ENCODE assay signal across 1 fruit fly cellular context in the genomic region with DNA sequence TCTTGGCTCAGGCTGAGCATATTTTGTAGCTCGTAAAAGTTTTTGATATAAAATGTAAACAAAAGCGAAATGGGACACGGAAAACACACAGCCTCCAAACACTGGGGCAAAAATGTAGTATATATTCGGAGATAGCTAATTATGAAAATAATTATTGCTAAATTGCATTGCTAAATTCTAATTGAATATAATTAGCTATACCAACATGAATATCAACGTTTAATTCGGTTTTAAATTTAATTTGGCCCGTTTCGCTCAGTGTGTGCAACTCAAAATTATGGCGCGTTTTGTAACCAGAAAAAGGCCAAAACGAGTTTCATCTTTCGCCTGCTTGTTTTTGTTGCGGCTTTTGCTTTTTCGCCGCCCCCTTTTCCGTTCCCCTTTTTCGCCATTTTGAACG.
TF ChIP-seq lines count a peak whose summit lies in the region.

No protein-coding gene starts in this region.

TF ChIP-seq in whole organism, embryonic, 481 proteins besides CTCF, POLR2A, EP300 and RAD21 (continued from another document and continues in another):
- no peak for TF ChIP-seq pnt (GFP tag; optimal IDR thresholded peaks at IDR 0.05; lab: Kevin White, UChicago)
- TF ChIP-seq Bteb2 (GFP tag; optimal IDR thresholded peaks at IDR 0.05; lab: Kevin White, UChicago): no peak
- TF ChIP-seq lab (GFP tag; optimal IDR thresholded peaks at IDR 0.05; lab: Kevin White, UChicago): peak; percentile 69
- TF ChIP-seq Lim3 (GFP tag; IDR thresholded peaks at IDR 0.05; lab: Robert Waterston, UW): no peak
- TF ChIP-seq Atf6 (GFP tag; IDR thresholded peaks at IDR 0.05; lab: Robert Waterston, UW): peak; percentile 49; the same call in 1 of the 2 replicates
- TF ChIP-seq gcm2 (GFP tag; optimal IDR thresholded peaks at IDR 0.05; lab: Kevin White, UChicago): no peak
- no peak for TF ChIP-seq ssp (GFP tag; IDR thresholded peaks at IDR 0.05; lab: Robert Waterston, UW)
- peak; percentile 25 for TF ChIP-seq CG13296 (GFP tag; optimal IDR thresholded peaks at IDR 0.05; lab: Kevin White, UChicago)
- TF ChIP-seq Gug (GFP tag; IDR thresholded peaks at IDR 0.05; lab: Robert Waterston, UW): no peak
- TF ChIP-seq kay (GFP tag; optimal IDR thresholded peaks at IDR 0.05; lab: Kevin White, UChicago): no peak
- TF ChIP-seq odd (GFP tag; optimal IDR thresholded peaks at IDR 0.05; lab: Kevin White, UChicago): no peak
- no peak for TF ChIP-seq CG11247 (GFP tag; IDR thresholded peaks at IDR 0.05; lab: Robert Waterston, UW)
- TF ChIP-seq gcm (GFP tag; optimal IDR thresholded peaks at IDR 0.05; lab: Kevin White, UChicago): no peak
- TF ChIP-seq Nf-YB (GFP tag; optimal IDR thresholded peaks at IDR 0.05; lab: Kevin White, UChicago): no peak
- TF ChIP-seq gem (tag; optimal IDR thresholded peaks at IDR 0.05; lab: Kevin White, UChicago): peak; percentile 54
- TF ChIP-seq pita (GFP tag; optimal IDR thresholded peaks at IDR 0.05; lab: Kevin White, UChicago): no peak
- TF ChIP-seq jing (GFP tag; optimal IDR thresholded peaks at IDR 0.05; lab: Kevin White, UChicago): no peak
- TF ChIP-seq CG10274 (GFP tag; optimal IDR thresholded peaks at IDR 0.05; lab: Kevin White, UChicago): no peak
- TF ChIP-seq CG3838 (GFP tag; optimal IDR thresholded peaks at IDR 0.05; lab: Kevin White, UChicago): no peak
- TF ChIP-seq Rx (GFP tag; IDR thresholded peaks at IDR 0.05; lab: Robert Waterston, UW): no peak
- no peak for TF ChIP-seq CG5180 (GFP tag; optimal IDR thresholded peaks at IDR 0.05; lab: Kevin White, UChicago)
- TF ChIP-seq D (optimal IDR thresholded peaks at IDR 0.05; lab: Kevin White, UChicago): no peak
- TF ChIP-seq D (GFP tag; optimal IDR thresholded peaks at IDR 0.05; lab: Kevin White, UChicago): no peak
- 0 out of 2 replicates have a peak, but pooled peaks have one; percentile 16 for TF ChIP-seq CG3847 (GFP tag; IDR thresholded peaks at IDR 0.05; lab: Robert Waterston, UW)
- TF ChIP-seq cwo (GFP tag; optimal IDR thresholded peaks at IDR 0.05; lab: Kevin White, UChicago): peak; percentile 31
- no peak for TF ChIP-seq toy (GFP tag; IDR thresholded peaks at IDR 0.05; lab: Robert Waterston, UW)
- peak; percentile 40 for TF ChIP-seq scrt (GFP tag; optimal IDR thresholded peaks at IDR 0.05; lab: Kevin White, UChicago)
- no peak for TF ChIP-seq NFAT (GFP tag; IDR thresholded peaks at IDR 0.05; lab: Robert Waterston, UW)
- TF ChIP-seq CG4424 (GFP tag; optimal IDR thresholded peaks at IDR 0.05; lab: Kevin White, UChicago): peak; percentile 10
- peak; percentile 74 for TF ChIP-seq sens (GFP tag; lab: Kevin White, UChicago)
- TF ChIP-seq Dip2 (GFP tag; IDR thresholded peaks at IDR 0.05; lab: Robert Waterston, UW): no peak
- no peak for TF ChIP-seq az2 (GFP tag; optimal IDR thresholded peaks at IDR 0.05; lab: Kevin White, UChicago)
- no peak for TF ChIP-seq CG7745 (tag; optimal IDR thresholded peaks at IDR 0.05; lab: Kevin White, UChicago)
- no peak for TF ChIP-seq fu2 (GFP tag; optimal IDR thresholded peaks at IDR 0.05; lab: Kevin White, UChicago)
- no peak for TF ChIP-seq MBD-R2 (GFP tag; IDR thresholded peaks at IDR 0.05; lab: Robert Waterston, UW)
- TF ChIP-seq B-H1 (GFP tag; IDR thresholded peaks at IDR 0.05; lab: Robert Waterston, UW): no peak
- peak; percentile 52 for TF ChIP-seq CG11504 (tag; optimal IDR thresholded peaks at IDR 0.05; lab: Kevin White, UChicago)
- TF ChIP-seq CG2678 (tag; optimal IDR thresholded peaks at IDR 0.05; lab: Kevin White, UChicago): peak; percentile 61
- TF ChIP-seq yki (optimal IDR thresholded peaks at IDR 0.05; lab: Kevin White, UChicago): no peak
- no peak for TF ChIP-seq CG13775 (GFP tag; optimal IDR thresholded peaks at IDR 0.05; lab: Kevin White, UChicago)
- TF ChIP-seq ind (GFP tag; optimal IDR thresholded peaks at IDR 0.05; lab: Kevin White, UChicago): peak; percentile 17
- TF ChIP-seq ERR (GFP tag; optimal IDR thresholded peaks at IDR 0.05; lab: Kevin White, UChicago): no peak
- TF ChIP-seq CG9215 (GFP tag; IDR thresholded peaks at IDR 0.05; lab: Robert Waterston, UW): no peak
- TF ChIP-seq CG12391 (tag; optimal IDR thresholded peaks at IDR 0.05; lab: Kevin White, UChicago): no peak
- TF ChIP-seq tx (GFP tag; optimal IDR thresholded peaks at IDR 0.05; lab: Kevin White, UChicago): no peak
- TF ChIP-seq ATbp (GFP tag; optimal IDR thresholded peaks at IDR 0.05; lab: Kevin White, UChicago): no peak
- no peak for TF ChIP-seq Sox100B (GFP tag; optimal IDR thresholded peaks at IDR 0.05; lab: Kevin White, UChicago)
- no peak for TF ChIP-seq CG33557 (GFP tag; optimal IDR thresholded peaks at IDR 0.05; lab: Kevin White, UChicago)
- TF ChIP-seq vnd (GFP tag; IDR thresholded peaks at IDR 0.05; lab: Robert Waterston, UW; ENCODE audit: partially characterized antibody): no peak
- TF ChIP-seq CG34224 (GFP tag; IDR thresholded peaks at IDR 0.05; lab: Robert Waterston, UW; ENCODE audit: partially characterized antibody): no peak
- no peak for TF ChIP-seq CG17612 (GFP tag; IDR thresholded peaks at IDR 0.05; lab: Robert Waterston, UW)
- 0 out of 3 replicates have a peak, but pooled peaks have one; percentile 52 for TF ChIP-seq Dbx (GFP tag; IDR thresholded peaks at IDR 0.05; lab: Robert Waterston, UW)
- TF ChIP-seq CG14441 (GFP tag; IDR thresholded peaks at IDR 0.05; lab: Robert Waterston, UW): 0 out of 2 replicates have a peak, but pooled peaks have one; percentile 10
- no peak for TF ChIP-seq HLHmδ (GFP tag; optimal IDR thresholded peaks at IDR 0.05; lab: Kevin White, UChicago)
- peak; percentile 66 for TF ChIP-seq abd-A (tag; optimal IDR thresholded peaks at IDR 0.05; lab: Kevin White, UChicago)
- TF ChIP-seq Oli (tag; optimal IDR thresholded peaks at IDR 0.05; lab: Kevin White, UChicago): peak; percentile 10
- no peak for TF ChIP-seq MTF-1 (GFP tag; optimal IDR thresholded peaks at IDR 0.05; lab: Kevin White, UChicago; ENCODE audit: borderline replicate concordance)
- TF ChIP-seq CG12769 (tag; optimal IDR thresholded peaks at IDR 0.05; lab: Kevin White, UChicago): peak; percentile 47
- TF ChIP-seq CG8388 (GFP tag; optimal IDR thresholded peaks at IDR 0.05; lab: Kevin White, UChicago): no peak
- no peak for TF ChIP-seq croc (GFP tag; conservative IDR thresholded peaks at IDR 0.05; lab: Robert Waterston, UW)
- TF ChIP-seq mirr (GFP tag; optimal IDR thresholded peaks at IDR 0.05; lab: Kevin White, UChicago): no peak
- TF ChIP-seq Asciz (GFP tag; optimal IDR thresholded peaks at IDR 0.05; lab: Kevin White, UChicago): no peak
- TF ChIP-seq CG7963 (GFP tag; IDR thresholded peaks at IDR 0.05; lab: Robert Waterston, UW; ENCODE audit: partially characterized antibody): no peak
- TF ChIP-seq gfzf (GFP tag; optimal IDR thresholded peaks at IDR 0.05; lab: Kevin White, UChicago): no peak
- no peak for TF ChIP-seq CG15479 (GFP tag; optimal IDR thresholded peaks at IDR 0.05; lab: Kevin White, UChicago)
- peak; percentile 19 for TF ChIP-seq CG17359 (tag; optimal IDR thresholded peaks at IDR 0.05; lab: Kevin White, UChicago)
- TF ChIP-seq Nf-YC (tag; optimal IDR thresholded peaks at IDR 0.05; lab: Kevin White, UChicago): no peak
- no peak for TF ChIP-seq gsb-n (tag; optimal IDR thresholded peaks at IDR 0.05; lab: Kevin White, UChicago)
- TF ChIP-seq ken (GFP tag; IDR thresholded peaks at IDR 0.05; lab: Robert Waterston, UW): no peak
- TF ChIP-seq Hey (tag; optimal IDR thresholded peaks at IDR 0.05; lab: Kevin White, UChicago): no peak
- no peak for TF ChIP-seq maf-S (GFP tag; optimal IDR thresholded peaks at IDR 0.05; lab: Kevin White, UChicago)
- TF ChIP-seq crp (GFP tag; optimal IDR thresholded peaks at IDR 0.05; lab: Kevin White, UChicago): no peak
- no peak for TF ChIP-seq CG5953 (GFP tag; IDR thresholded peaks at IDR 0.05; lab: Robert Waterston, UW)
- no peak for TF ChIP-seq NK7.1 (GFP tag; optimal IDR thresholded peaks at IDR 0.05; lab: Kevin White, UChicago)
- TF ChIP-seq Ravus (GFP tag; IDR thresholded peaks at IDR 0.05; lab: Robert Waterston, UW): no peak
- no peak for TF ChIP-seq Awh (GFP tag; IDR thresholded peaks at IDR 0.05; lab: Robert Waterston, UW)
- peak; percentile 18 for TF ChIP-seq HmgZ (tag; optimal IDR thresholded peaks at IDR 0.05; lab: Kevin White, UChicago)
- TF ChIP-seq CG18764 (GFP tag; optimal IDR thresholded peaks at IDR 0.05; lab: Kevin White, UChicago): no peak
- peak; percentile 58 for TF ChIP-seq Meics (GFP tag; optimal IDR thresholded peaks at IDR 0.05; lab: Kevin White, UChicago)
- TF ChIP-seq slbo (GFP tag; IDR thresholded peaks at IDR 0.05; lab: Robert Waterston, UW): peak; percentile 60
- peak; percentile 36; the same call in 1 of the 2 replicates for TF ChIP-seq Ada2b (GFP tag; IDR thresholded peaks at IDR 0.05; lab: Robert Waterston, UW)
- no peak for TF ChIP-seq CG1529 (GFP tag; optimal IDR thresholded peaks at IDR 0.05; lab: Kevin White, UChicago)
- no peak for TF ChIP-seq nmo (GFP tag; optimal IDR thresholded peaks at IDR 0.05; lab: Kevin White, UChicago)
- peak; percentile 27 for TF ChIP-seq lilli (GFP tag; optimal IDR thresholded peaks at IDR 0.05; lab: Kevin White, UChicago)
- no peak for TF ChIP-seq Tbp (GFP tag; optimal IDR thresholded peaks at IDR 0.05; lab: Kevin White, UChicago)
- TF ChIP-seq Fer3 (tag; optimal IDR thresholded peaks at IDR 0.05; lab: Kevin White, UChicago): peak; percentile 43
- TF ChIP-seq B-H2 (GFP tag; optimal IDR thresholded peaks at IDR 0.05; lab: Kevin White, UChicago): no peak
- peak; percentile 15 for TF ChIP-seq slou (GFP tag; optimal IDR thresholded peaks at IDR 0.05; lab: Kevin White, UChicago)
- no peak for TF ChIP-seq sob (GFP tag; IDR thresholded peaks at IDR 0.05; lab: Robert Waterston, UW)
- TF ChIP-seq CG32772 (GFP tag; IDR thresholded peaks at IDR 0.05; lab: Robert Waterston, UW): 0 out of 2 replicates have a peak, but pooled peaks have one; percentile 8
- TF ChIP-seq Dp (GFP tag; optimal IDR thresholded peaks at IDR 0.05; lab: Kevin White, UChicago): no peak
- TF ChIP-seq zfh2 (GFP tag; optimal IDR thresholded peaks at IDR 0.05; lab: Kevin White, UChicago): peak; percentile 14
- TF ChIP-seq PHDP (tag; optimal IDR thresholded peaks at IDR 0.05; lab: Kevin White, UChicago): peak; percentile 47
- TF ChIP-seq her (GFP tag; optimal IDR thresholded peaks at IDR 0.05; lab: Kevin White, UChicago): no peak
- no peak for TF ChIP-seq cato (GFP tag; optimal IDR thresholded peaks at IDR 0.05; lab: Kevin White, UChicago; ENCODE audit: borderline replicate concordance)
- peak; percentile 3 for TF ChIP-seq CG17385 (GFP tag; optimal IDR thresholded peaks at IDR 0.05; lab: Kevin White, UChicago)
- TF ChIP-seq slp2 (GFP tag; optimal IDR thresholded peaks at IDR 0.05; lab: Kevin White, UChicago): no peak
- no peak for TF ChIP-seq otp (GFP tag; IDR thresholded peaks at IDR 0.05; lab: Robert Waterston, UW)
- no peak for TF ChIP-seq Scr (GFP tag; IDR thresholded peaks at IDR 0.05; lab: Robert Waterston, UW; ENCODE audit: partially characterized antibody)
- TF ChIP-seq CG6813 (GFP tag; optimal IDR thresholded peaks at IDR 0.05; lab: Kevin White, UChicago): peak; percentile 24
- peak; percentile 12 for TF ChIP-seq org-1 (GFP tag; optimal IDR thresholded peaks at IDR 0.05; lab: Kevin White, UChicago)
- no peak for TF ChIP-seq CG14710 (tag; optimal IDR thresholded peaks at IDR 0.05; lab: Kevin White, UChicago)
- TF ChIP-seq Fer2 (tag; optimal IDR thresholded peaks at IDR 0.05; lab: Kevin White, UChicago): no peak
- no peak; the same call in 1 of the 2 replicates for TF ChIP-seq CG10366 (GFP tag; IDR thresholded peaks at IDR 0.05; lab: Robert Waterston, UW)
- no peak for TF ChIP-seq Mrtf (GFP tag; IDR thresholded peaks at IDR 0.05; lab: Robert Waterston, UW)
- TF ChIP-seq CG14965 (GFP tag; optimal IDR thresholded peaks at IDR 0.05; lab: Kevin White, UChicago; ENCODE audit: borderline replicate concordance): no peak
- no peak for TF ChIP-seq zfh1 (GFP tag; IDR thresholded peaks at IDR 0.05; lab: Robert Waterston, UW)
- no peak for TF ChIP-seq CG10147 (GFP tag; optimal IDR thresholded peaks at IDR 0.05; lab: Kevin White, UChicago)
- no peak for TF ChIP-seq CG1602 (GFP tag; optimal IDR thresholded peaks at IDR 0.05; lab: Kevin White, UChicago)
- TF ChIP-seq CG13287 (GFP tag; IDR thresholded peaks at IDR 0.05; lab: Robert Waterston, UW; ENCODE audit: partially characterized antibody): no peak
- TF ChIP-seq Xbp1 (GFP tag; optimal IDR thresholded peaks at IDR 0.05; lab: Kevin White, UChicago): no peak
- no peak for TF ChIP-seq CG34422 (GFP tag; IDR thresholded peaks at IDR 0.05; lab: Robert Waterston, UW)
- no peak for TF ChIP-seq ash1 (GFP tag; optimal IDR thresholded peaks at IDR 0.05; lab: Kevin White, UChicago)
- no peak for TF ChIP-seq CG4820 (GFP tag; optimal IDR thresholded peaks at IDR 0.05; lab: Kevin White, UChicago)
- TF ChIP-seq CG9817 (tag; optimal IDR thresholded peaks at IDR 0.05; lab: Kevin White, UChicago): peak; percentile 13
- TF ChIP-seq Atf3 (GFP tag; optimal IDR thresholded peaks at IDR 0.05; lab: Kevin White, UChicago): no peak
- TF ChIP-seq klu (GFP tag; IDR thresholded peaks at IDR 0.05; lab: Robert Waterston, UW): no peak
- TF ChIP-seq Hand (GFP tag; optimal IDR thresholded peaks at IDR 0.05; lab: Kevin White, UChicago): peak; percentile 37
- peak; percentile 54 for TF ChIP-seq CG7556 (GFP tag; optimal IDR thresholded peaks at IDR 0.05; lab: Kevin White, UChicago)
- TF ChIP-seq CG7786 (GFP tag; optimal IDR thresholded peaks at IDR 0.05; lab: Kevin White, UChicago): no peak
- no peak for TF ChIP-seq onecut (GFP tag; IDR thresholded peaks at IDR 0.05; lab: Robert Waterston, UW)
- TF ChIP-seq CHES-1-like (GFP tag; optimal IDR thresholded peaks at IDR 0.05; lab: Kevin White, UChicago): no peak
- no peak for TF ChIP-seq corto (GFP tag; optimal IDR thresholded peaks at IDR 0.05; lab: Kevin White, UChicago)
- peak; percentile 2 for TF ChIP-seq tio (GFP tag; optimal IDR thresholded peaks at IDR 0.05; lab: Kevin White, UChicago)
- no peak for TF ChIP-seq cas (GFP tag; IDR thresholded peaks at IDR 0.05; lab: Robert Waterston, UW)
- no peak for TF ChIP-seq CG3065 (GFP tag; optimal IDR thresholded peaks at IDR 0.05; lab: Kevin White, UChicago)
- TF ChIP-seq ab (GFP tag; optimal IDR thresholded peaks at IDR 0.05; lab: Kevin White, UChicago): no peak
- TF ChIP-seq CG33213 (GFP tag; optimal IDR thresholded peaks at IDR 0.05; lab: Kevin White, UChicago): no peak
- no peak for TF ChIP-seq Mes4 (GFP tag; optimal IDR thresholded peaks at IDR 0.05; lab: Kevin White, UChicago)
- TF ChIP-seq ro (GFP tag; IDR thresholded peaks at IDR 0.05; lab: Robert Waterston, UW): no peak
- no peak for TF ChIP-seq hb (GFP tag; IDR thresholded peaks at IDR 0.05; lab: Robert Waterston, UW; ENCODE audit: partially characterized antibody)
- no peak for TF ChIP-seq CG8944 (GFP tag; optimal IDR thresholded peaks at IDR 0.05; lab: Kevin White, UChicago)
